Worm (Caenorhabditis elegans) whole organism, L2 larva: ENCODE measurements around the gene Y105C5A.508.

Experiments used
- alr-1 ChIP-seq: fragments of 150-350 bp; optimal IDR thresholded peaks from 2 replicates; lab custom pipeline; 2014; ENCODE audit warnings: missing biosample characterization, missing genetic modification characterization
- aly-2 ChIP-seq: fragments of 150-350 bp; optimal IDR thresholded peaks from 2 replicates; lab custom pipeline; 2014; ENCODE audit warnings: missing biosample characterization, missing genetic modification characterization
- ceh-82 ChIP-seq: fragments of 150-350 bp; optimal IDR thresholded peaks from 2 replicates; lab custom pipeline; 2014; ENCODE audit warnings: missing biosample characterization, missing genetic modification characterization
- fos-1 ChIP-seq: fragments of 150-350 bp; optimal IDR thresholded peaks from 2 replicates; lab custom pipeline; 2014; ENCODE audit warnings: missing biosample characterization, missing genetic modification characterization
- lin-39 ChIP-seq: fragments of 150-350 bp; optimal IDR thresholded peaks from 2 replicates; lab custom pipeline; 2014; ENCODE audit warnings: missing biosample characterization, missing genetic modification reagents, missing genetic modification characterization
- lsy-2 ChIP-seq, 2 experiments: fragments of 150-350 bp in 1 of 2; sonication (generic microtip) in 1 of 2; optimal IDR thresholded peaks; 2 replicates each; lab custom pipeline; 2014 to 2017; ENCODE audit warnings: missing biosample characterization in 2 of 2, missing genetic modification characterization in 2 of 2
- nhr-129 ChIP-seq: fragments of 150-350 bp; optimal IDR thresholded peaks from 2 replicates; lab custom pipeline; 2014; ENCODE audit warnings: missing biosample characterization, missing genetic modification characterization
- nhr-23 ChIP-seq: fragments of 150-350 bp; optimal IDR thresholded peaks from 2 replicates; lab custom pipeline; 2014; ENCODE audit warnings: missing biosample characterization, missing genetic modification reagents, missing genetic modification characterization
- nhr-25 ChIP-seq: fragments of 150-350 bp; sonication (generic microtip); optimal IDR thresholded peaks from 3 replicates; lab custom pipeline; 2014; ENCODE audit warnings: missing biosample characterization, missing genetic modification characterization
- nhr-77 ChIP-seq: fragments of 150-350 bp; optimal IDR thresholded peaks from 2 replicates; lab custom pipeline; 2014; ENCODE audit warnings: missing biosample characterization, missing genetic modification characterization
- skn-1 ChIP-seq: sonication (generic microtip); optimal IDR thresholded peaks from 2 replicates; lab custom pipeline; 2017; ENCODE audit warnings: missing biosample characterization, missing genetic modification characterization
- sma-9 ChIP-seq, 2 experiments: fragments of 150-350 bp in 1 of 2; sonication (generic microtip) in 1 of 2; optimal IDR thresholded peaks; 2 replicates each; lab custom pipeline; 2014 to 2016; ENCODE audit warnings: missing genetic modification characterization in 2 of 2, mild to moderate bottlenecking in 1 of 2, missing biosample characterization in 1 of 2, missing compliant biosample characterization in 1 of 2, missing genetic modification reagents in 1 of 2, moderate library complexity in 1 of 2
- snpc-4 ChIP-seq: fragments of 150-350 bp; optimal IDR thresholded peaks from 2 replicates; lab custom pipeline; 2014; ENCODE audit warnings: missing biosample characterization, missing genetic modification characterization
- ztf-11 ChIP-seq: sonication (generic microtip); optimal IDR thresholded peaks from 2 replicates; lab custom pipeline; 2017; ENCODE audit warnings: missing biosample characterization, missing genetic modification characterization

DNA sequence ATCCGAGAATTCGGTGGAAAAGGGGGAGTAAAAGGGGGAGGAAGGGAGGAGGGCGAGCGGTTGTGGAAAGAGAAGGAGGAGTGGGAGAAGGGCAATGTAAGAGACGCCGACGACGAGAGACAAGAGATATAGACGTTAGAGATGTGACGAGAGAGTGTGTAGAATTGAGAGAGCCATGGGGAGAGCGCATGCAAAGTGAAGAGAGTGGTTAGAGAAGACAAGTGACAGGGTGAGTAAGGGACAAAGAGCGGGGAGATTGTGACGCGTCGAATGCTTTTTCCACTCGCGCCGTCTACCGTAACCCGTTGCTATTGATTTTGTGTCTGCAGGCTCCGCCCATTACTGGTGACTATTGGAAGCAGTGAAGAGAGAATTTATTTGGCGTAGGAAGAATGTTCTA, 12.9 kb upstream of the Y105C5A.508 start:
- TF ChIP-seq aly-2 (tag; lab: Kevin White, UChicago) (no peak), nhr-23 (tag; lab: Kevin White, UChicago) (no peak), skn-1 (no peak), nhr-77 (tag; lab: Kevin White, UChicago) (peak; percentile 55), nhr-25 (tag; lab: Kevin White, UChicago) (peak; percentile 93), sma-9 (GFP tag; optimal IDR thresholded peaks at IDR 0.05; lab: Kevin White, UChicago) (peak; percentile 87), sma-9 (tag; optimal IDR thresholded peaks at IDR 0.05; lab: Kevin White, UChicago) (no peak), lsy-2 (tag; optimal IDR thresholded peaks at IDR 0.05; lab: Kevin White, UChicago) (peak; percentile 97 to 98), nhr-129 (peak; percentile 77), ceh-82 (no peak), snpc-4 (tag; lab: Kevin White, UChicago) (peak; percentile 54), alr-1 (tag; lab: Kevin White, UChicago) (no peak), fos-1 (tag; lab: Kevin White, UChicago) (peak; percentile 76), ztf-11 (tag; lab: Kevin White, UChicago) (peak; percentile 33), lin-39 (tag; lab: Kevin White, UChicago) (no peak)
